Worm (Caenorhabditis elegans) whole organism, L1 larva: Measurements from ENCODE around the gene aakb-1.

Source experiments
- C04F5.9 ChIP-seq: sonication (generic microtip); optimal IDR thresholded peaks from 2 replicates; lab custom pipeline; 2016; ENCODE audit warnings: missing genetic modification characterization, missing compliant biosample characterization
- Y116A8C.19 ChIP-seq: sonication (generic microtip); optimal IDR thresholded peaks from 2 replicates; lab custom pipeline; 2016; ENCODE audit warnings: missing compliant biosample characterization, missing genetic modification characterization, borderline replicate concordance
- aha-1 ChIP-seq: fragments of 150-350 bp; optimal IDR thresholded peaks from 2 replicates; lab custom pipeline; 2014; ENCODE audit warnings: missing biosample characterization, missing genetic modification characterization
- aly-2 ChIP-seq: fragments of 150-350 bp; optimal IDR thresholded peaks from 2 replicates; lab custom pipeline; 2014; ENCODE audit warnings: missing biosample characterization, missing genetic modification characterization
- ama-1 ChIP-seq: fragments of 150-350 bp; optimal IDR thresholded peaks from 2 replicates; lab custom pipeline; 2014
- ceh-63 ChIP-seq: fragments of 200-800 bp; sonication (Bioruptor generic); optimal IDR thresholded peaks from 2 replicates; lab custom pipeline; 2018; ENCODE audit warnings: mild to moderate bottlenecking, missing genetic modification characterization, missing compliant biosample characterization
- ceh-8 ChIP-seq: fragments of 200-800 bp; sonication (Bioruptor generic); optimal IDR thresholded peaks from 2 replicates; lab custom pipeline; 2018; ENCODE audit warnings: mild to moderate bottlenecking, missing genetic modification characterization, moderate library complexity, missing compliant biosample characterization
- ceh-82 ChIP-seq, 3 experiments: fragments of 150-350 bp in 1 of 3; sonication (generic microtip) in 2 of 3; optimal IDR thresholded peaks; 2 replicates each; lab custom pipeline; 2014 to 2017; ENCODE audit warnings: missing biosample characterization in 3 of 3, missing genetic modification characterization in 3 of 3
- ceh-88 ChIP-seq: fragments of 200-800 bp; sonication (Bioruptor generic); IDR thresholded peaks from 2 replicates; pipeline ENCODE4 v1.3.6; 2022; ENCODE audit warnings: missing genetic modification characterization, missing compliant biosample characterization
- ceh-90 ChIP-seq: sonication (generic microtip); optimal IDR thresholded peaks from 2 replicates; lab custom pipeline; 2016; ENCODE audit warnings: missing genetic modification characterization, missing compliant biosample characterization
- efl-1 ChIP-seq, 4 experiments: fragments of 150-350 bp; optimal IDR thresholded peaks in 3 of 4; peaks in 1 of 4; 1 replicate in 1 of 4; 2 replicates in 3 of 4; lab custom pipeline; 2014; ENCODE audit warnings: missing biosample characterization in 2 of 4, missing genetic modification characterization in 2 of 4, missing genetic modification reagents in 2 of 4
- egl-13 ChIP-seq: sonication (generic microtip); optimal IDR thresholded peaks from 2 replicates; lab custom pipeline; 2016; ENCODE audit warnings: missing genotype, missing genetic modification reagents, missing genetic modification characterization, missing compliant biosample characterization
- elt-2 ChIP-seq: sonication (generic microtip); optimal IDR thresholded peaks from 2 replicates; lab custom pipeline; 2016; ENCODE audit warnings: missing genetic modification characterization, mild to moderate bottlenecking, inconsistent platforms, missing compliant biosample characterization, missing genetic modification reagents
- elt-3 ChIP-seq, 6 experiments: fragments of 150-350 bp in 1 of 6; sonication (generic microtip); optimal IDR thresholded peaks; 2 replicates each; lab custom pipeline; 2017 to 2018; ENCODE audit warnings: missing biosample characterization in 6 of 6, missing genetic modification characterization in 6 of 6, inconsistent platforms in 1 of 6
- ets-5 ChIP-seq: fragments of 200-800 bp; sonication (Bioruptor generic); IDR thresholded peaks from 2 replicates; pipeline ENCODE4 v1.3.6; 2022; ENCODE audit warnings: missing genetic modification characterization, missing compliant biosample characterization
- fkh-4 ChIP-seq: sonication (generic microtip); optimal IDR thresholded peaks from 2 replicates; lab custom pipeline; 2016; ENCODE audit warnings: missing compliant biosample characterization, missing genetic modification characterization, borderline replicate concordance
- fos-1 ChIP-seq: fragments of 150-350 bp; optimal IDR thresholded peaks from 2 replicates; lab custom pipeline; 2014; ENCODE audit warnings: missing biosample characterization, missing genetic modification characterization
- grh-1 ChIP-seq: fragments of 200-800 bp; sonication (Bioruptor generic); IDR thresholded peaks from 2 replicates; pipeline ENCODE4 v1.3.6; 2022; ENCODE audit warnings: missing genetic modification reagents, missing genetic modification characterization, missing compliant biosample characterization
- irx-1 ChIP-seq: sonication (generic microtip); optimal IDR thresholded peaks from 2 replicates; lab custom pipeline; 2016; ENCODE audit warnings: missing genetic modification characterization, missing compliant biosample characterization
- jun-1 ChIP-seq: fragments of 150-350 bp; optimal IDR thresholded peaks from 2 replicates; lab custom pipeline; 2014; ENCODE audit warnings: missing biosample characterization, missing genetic modification reagents, missing genetic modification characterization
- lin-13 ChIP-seq: fragments of 150-350 bp; optimal IDR thresholded peaks from 2 replicates; lab custom pipeline; 2014; ENCODE audit warnings: missing biosample characterization, missing genetic modification reagents, missing genetic modification characterization
- lin-14 ChIP-seq: fragments of 200-800 bp; sonication (Bioruptor generic); optimal IDR thresholded peaks from 2 replicates; lab custom pipeline; 2018; ENCODE audit warnings: mild to moderate bottlenecking, missing genetic modification characterization, moderate library complexity, missing compliant biosample characterization
- lin-15B ChIP-seq: fragments of 150-350 bp; sonication (generic microtip); optimal IDR thresholded peaks from 3 replicates; lab custom pipeline; 2014; ENCODE audit warnings: missing biosample characterization, missing genetic modification characterization
- lin-39 ChIP-seq: fragments of 150-350 bp; optimal IDR thresholded peaks from 2 replicates; lab custom pipeline; 2014; ENCODE audit warnings: missing biosample characterization, missing genetic modification reagents, missing genetic modification characterization
- lir-3 ChIP-seq: sonication (generic microtip); optimal IDR thresholded peaks from 2 replicates; lab custom pipeline; 2016; ENCODE audit warnings: mild to moderate bottlenecking, missing genetic modification characterization, moderate library complexity, missing compliant biosample characterization; ENCODE audit not compliant: poor library complexity
- lsy-2 ChIP-seq, 2 experiments: fragments of 150-350 bp; optimal IDR thresholded peaks; 2 replicates each; lab custom pipeline; 2014; ENCODE audit warnings: missing biosample characterization in 2 of 2, missing genetic modification characterization in 2 of 2
- mab-9 ChIP-seq: fragments of 200-800 bp; sonication (Bioruptor generic); IDR thresholded peaks from 2 replicates; pipeline ENCODE4 v1.3.6; 2022; ENCODE audit warnings: missing genetic modification reagents, missing genetic modification characterization, missing compliant biosample characterization
- mdl-1 ChIP-seq, 2 experiments: fragments of 150-350 bp; optimal IDR thresholded peaks; 2 replicates each; lab custom pipeline; 2014 to 2017; ENCODE audit warnings: missing biosample characterization in 2 of 2, missing genetic modification characterization in 2 of 2, inconsistent platforms in 1 of 2
- nhr-11 ChIP-seq: fragments of 150-350 bp; optimal IDR thresholded peaks from 2 replicates; lab custom pipeline; 2014; ENCODE audit warnings: missing biosample characterization, missing genetic modification characterization
- nhr-20 ChIP-seq: sonication (generic microtip); optimal IDR thresholded peaks from 2 replicates; lab custom pipeline; 2016; ENCODE audit warnings: mild to moderate bottlenecking, missing genetic modification characterization, missing compliant biosample characterization
- nhr-237 ChIP-seq: fragments of 150-350 bp; optimal IDR thresholded peaks from 2 replicates; lab custom pipeline; 2014; ENCODE audit warnings: missing biosample characterization, missing genetic modification characterization
- nhr-28 ChIP-seq: fragments of 150-350 bp; optimal IDR thresholded peaks from 2 replicates; lab custom pipeline; 2014; ENCODE audit warnings: missing biosample characterization, missing genetic modification characterization
- nhr-47 ChIP-seq: sonication (generic microtip); optimal IDR thresholded peaks from 2 replicates; lab custom pipeline; 2016; ENCODE audit warnings: mild to moderate bottlenecking, missing genetic modification characterization, moderate library complexity, missing compliant biosample characterization
- nhr-84 ChIP-seq: sonication (generic microtip); optimal IDR thresholded peaks from 2 replicates; lab custom pipeline; 2017; ENCODE audit warnings: missing biosample characterization, missing genetic modification characterization
- nhr-90 ChIP-seq: sonication (generic microtip); optimal IDR thresholded peaks from 2 replicates; lab custom pipeline; 2016; ENCODE audit warnings: mild to moderate bottlenecking, missing genetic modification characterization, missing compliant biosample characterization; ENCODE audit not compliant: poor library complexity
- pag-3 ChIP-seq: sonication (generic microtip); optimal IDR thresholded peaks from 2 replicates; lab custom pipeline; 2017; ENCODE audit warnings: missing genetic modification characterization, mild to moderate bottlenecking, missing compliant biosample characterization, antibody characterized with exemption, borderline replicate concordance; ENCODE audit not compliant: insufficient read depth
- pax-3 ChIP-seq: fragments of 200-800 bp; sonication (Bioruptor generic); optimal IDR thresholded peaks from 2 replicates; lab custom pipeline; 2018; ENCODE audit warnings: mild to moderate bottlenecking, missing genetic modification characterization, moderate library complexity, missing compliant biosample characterization
- pqm-1 ChIP-seq: sonication (generic microtip); optimal IDR thresholded peaks from 3 replicates; lab custom pipeline; 2017; ENCODE audit warnings: missing biosample characterization, missing genetic modification characterization
- sox-4 ChIP-seq: sonication (generic microtip); optimal IDR thresholded peaks from 2 replicates; lab custom pipeline; 2016; ENCODE audit warnings: missing genetic modification characterization, missing compliant biosample characterization
- sptf-1 ChIP-seq: fragments of 150-350 bp; optimal IDR thresholded peaks from 2 replicates; lab custom pipeline; 2014; ENCODE audit warnings: missing biosample characterization, missing genetic modification characterization
- tlp-1 ChIP-seq: fragments of 150-350 bp; optimal IDR thresholded peaks from 2 replicates; lab custom pipeline; 2014; ENCODE audit warnings: missing biosample characterization, missing genetic modification characterization
- unc-130 ChIP-seq: fragments of 150-350 bp; optimal IDR thresholded peaks from 2 replicates; lab custom pipeline; 2017; ENCODE audit warnings: missing biosample characterization, missing genetic modification characterization, inconsistent platforms
- unc-30 ChIP-seq: sonication (generic microtip); optimal IDR thresholded peaks from 2 replicates; lab custom pipeline; 2017; ENCODE audit warnings: missing biosample characterization, missing genetic modification characterization
- unc-62 ChIP-seq: fragments of 150-350 bp; optimal IDR thresholded peaks from 2 replicates; lab custom pipeline; 2014; ENCODE audit warnings: missing biosample characterization, missing genetic modification reagents, missing genetic modification characterization
- vab-15 ChIP-seq: sonication (generic microtip); optimal IDR thresholded peaks from 2 replicates; lab custom pipeline; 2017; ENCODE audit warnings: missing genotype, mild to moderate bottlenecking, missing genetic modification characterization, missing compliant biosample characterization
- xbp-1 ChIP-seq: sonication (generic microtip); optimal IDR thresholded peaks from 2 replicates; lab custom pipeline; 2016; ENCODE audit warnings: missing genetic modification characterization, missing compliant biosample characterization
- ztf-4 ChIP-seq: fragments of 150-350 bp; optimal IDR thresholded peaks from 2 replicates; lab custom pipeline; 2014; ENCODE audit warnings: missing biosample characterization, missing genetic modification characterization

The aakb-1 gene

ce11 chrX:13759676-13760447 is 4.3 kb downstream of the aakb-1 start, which contains the start of gene cest-13:
Gene cest-13 (plus strand): TSS chrX:13760237.
- TF ChIP-seq elt-2 (tag; lab: Kevin White, UChicago), result peak; percentile 70
- no peak for TF ChIP-seq ceh-88 (GFP tag; lab: Robert Waterston, UW)

- peak; percentile 13 for TF ChIP-seq elt-2 (tag; lab: Kevin White, UChicago)
- no peak for TF ChIP-seq lin-13
Measured at ce11 chrX:13767282-13767681, 11.7 kb downstream of the aakb-1 start.

- TF ChIP-seq ama-1 (lab: Kevin White, UChicago) (no peak), xbp-1 (tag; lab: Kevin White, UChicago) (peak; percentile 32), pax-3 (tag; lab: Kevin White, UChicago) (no peak), nhr-20 (tag; lab: Kevin White, UChicago) (peak; percentile 21), ztf-4 (tag; lab: Kevin White, UChicago) (peak; percentile 39), C04F5.9 (tag; lab: Kevin White, UChicago) (no peak), ceh-90 (tag; lab: Kevin White, UChicago) (no peak), nhr-47 (tag; lab: Kevin White, UChicago) (peak; percentile 50), vab-15 (no peak), unc-62 (GFP tag; lab: Kevin White, UChicago) (no peak), irx-1 (tag; lab: Kevin White, UChicago) (no peak), lir-3 (no peak), lin-15B (tag; lab: Kevin White, UChicago) (no peak), aha-1 (tag; lab: Kevin White, UChicago) (no peak), efl-1 (optimal IDR thresholded peaks at IDR 0.05; lab: Kevin White, UChicago) (peak; percentile 7 to 21), efl-1 (GFP tag; optimal IDR thresholded peaks at IDR 0.05 in 1 of 2; lab: Kevin White, UChicago) (no peak), jun-1 (no peak), unc-130 (tag; lab: Kevin White, UChicago) (no peak), mdl-1 (tag; optimal IDR thresholded peaks at IDR 0.05; lab: Kevin White, UChicago) (peak in 1 of 2 experiments; percentile 0), mab-9 (GFP tag; lab: Robert Waterston, UW) (no peak), aly-2 (tag; lab: Kevin White, UChicago) (no peak), nhr-84 (tag; lab: Kevin White, UChicago) (no peak), pqm-1 (tag; lab: Kevin White, UChicago) (no peak), unc-30 (tag; lab: Kevin White, UChicago) (no peak), ets-5 (no peak), ceh-82 (tag; optimal IDR thresholded peaks at IDR 0.05; lab: Kevin White, UChicago) (peak in 1 of 3 experiments; percentile 32), fkh-4 (no peak), fos-1 (tag; lab: Kevin White, UChicago) (peak; percentile 7), tlp-1 (tag; lab: Kevin White, UChicago) (no peak), Y116A8C.19 (tag; lab: Kevin White, UChicago) (no peak), elt-3 (tag; optimal IDR thresholded peaks at IDR 0.05; lab: Kevin White, UChicago) (no peak), ceh-63 (GFP tag; lab: Kevin White, UChicago) (no peak), elt-2 (tag; lab: Kevin White, UChicago) (no peak), nhr-28 (tag; lab: Kevin White, UChicago) (no peak), pag-3 (tag; lab: Kevin White, UChicago) (no peak), ceh-8 (GFP tag; lab: Kevin White, UChicago) (peak; percentile 12), sptf-1 (tag; lab: Kevin White, UChicago) (no peak), lin-39 (tag; lab: Kevin White, UChicago) (no peak), egl-13 (tag; lab: Kevin White, UChicago) (no peak), nhr-237 (tag; lab: Kevin White, UChicago) (no peak), lsy-2 (tag; optimal IDR thresholded peaks at IDR 0.05; lab: Kevin White, UChicago) (peak; percentile 14 to 61), nhr-11 (tag; lab: Kevin White, UChicago) (no peak), lin-14 (GFP tag; lab: Kevin White, UChicago) (peak; percentile 93), grh-1 (GFP tag; lab: Robert Waterston, UW) (no peak), sox-4 (tag; lab: Kevin White, UChicago) (no peak), nhr-90 (tag; lab: Kevin White, UChicago) (no peak)
Measured at ce11 chrX:13768562-13768961, 13.0 kb downstream of the aakb-1 start.
